Fruit fly (Drosophila melanogaster) whole organism, embryonic: ENCODE results near the gene gammaTub37C.

Experiments used
- Bteb2 ChIP-seq: fragments of 200-800 bp; sonication (Bioruptor generic); optimal IDR thresholded peaks from 2 replicates; lab custom pipeline; 2016; ENCODE audit warnings: missing biosample characterization, missing genetic modification characterization
- CG10209 ChIP-seq: fragments of 200-800 bp; sonication (Bioruptor generic); optimal IDR thresholded peaks from 3 replicates; lab custom pipeline; 2017; ENCODE audit warnings: missing biosample characterization, mild to moderate bottlenecking, missing genetic modification characterization, missing genetic modification reagents
- CG11696 ChIP-seq: fragments of 200-800 bp; sonication (Bioruptor generic); IDR thresholded peaks from 2 replicates; pipeline ENCODE4 v1.3.6; 2022; ENCODE audit warnings: missing biosample characterization, missing genetic modification characterization
- CG13296 ChIP-seq: fragments of 200-800 bp; sonication (Bioruptor generic); optimal IDR thresholded peaks from 3 replicates; lab custom pipeline; 2018; ENCODE audit warnings: missing biosample characterization, mild to moderate bottlenecking, missing genetic modification characterization
- CG13624 ChIP-seq: fragments of 200-800 bp; sonication (Bioruptor generic); optimal IDR thresholded peaks from 2 replicates; lab custom pipeline; 2016; ENCODE audit warnings: missing biosample characterization, missing genetic modification characterization
- CG15514 ChIP-seq: fragments of 200-800 bp; sonication (Bioruptor generic); optimal IDR thresholded peaks from 3 replicates; lab custom pipeline; 2017; ENCODE audit warnings: missing biosample characterization, missing genetic modification characterization, mild to moderate bottlenecking, moderate library complexity, missing genetic modification reagents
- CG2129 ChIP-seq: fragments of 200-800 bp; sonication (Bioruptor generic); IDR thresholded peaks from 2 replicates; pipeline ENCODE4 v1.3.6; 2022; ENCODE audit warnings: missing biosample characterization, missing genetic modification characterization; ENCODE audit not compliant: partially characterized antibody
- CG2199 ChIP-seq: fragments of 200-800 bp; sonication (Bioruptor generic); IDR thresholded peaks from 3 replicates; pipeline ENCODE4 v1.3.6; 2022; ENCODE audit warnings: missing biosample characterization, missing genetic modification characterization
- CG33557 ChIP-seq: fragments of 200-800 bp; sonication (Bioruptor generic); optimal IDR thresholded peaks from 2 replicates; lab custom pipeline; 2019; ENCODE audit warnings: missing biosample characterization, mild to moderate bottlenecking, missing genetic modification characterization, moderate library complexity
- CG4424 ChIP-seq: fragments of 200-800 bp; sonication (Bioruptor generic); optimal IDR thresholded peaks from 3 replicates; lab custom pipeline; 2016; ENCODE audit warnings: missing biosample characterization, missing genetic modification characterization
- CG5180 ChIP-seq: fragments of 200-800 bp; sonication (Bioruptor generic); optimal IDR thresholded peaks from 3 replicates; lab custom pipeline; 2017; ENCODE audit warnings: missing biosample characterization, missing genetic modification characterization, mild to moderate bottlenecking, moderate library complexity, missing genetic modification reagents
- CG7271 ChIP-seq: fragments of 200-800 bp; sonication (Bioruptor generic); optimal IDR thresholded peaks from 2 replicates; lab custom pipeline; 2018; ENCODE audit warnings: missing biosample characterization, mild to moderate bottlenecking, missing genetic modification characterization, moderate library complexity
- CG7372 ChIP-seq: fragments of 200-800 bp; sonication (Bioruptor generic); IDR thresholded peaks from 2 replicates; pipeline ENCODE4 v1.3.6; 2022; ENCODE audit warnings: missing biosample characterization, missing genetic modification characterization
- CG7839 ChIP-seq: fragments of 200-800 bp; sonication (Bioruptor generic); optimal IDR thresholded peaks from 3 replicates; lab custom pipeline; 2018; ENCODE audit warnings: missing biosample characterization, mild to moderate bottlenecking, missing genetic modification characterization, moderate library complexity
- CG8089 ChIP-seq: fragments of 200-800 bp; sonication (Bioruptor generic); optimal IDR thresholded peaks from 3 replicates; lab custom pipeline; 2016; ENCODE audit warnings: missing biosample characterization, missing genetic modification characterization
- CG9932 ChIP-seq: fragments of 200-800 bp; sonication (Bioruptor generic); IDR thresholded peaks from 2 replicates; pipeline ENCODE4 v1.3.6; 2022; ENCODE audit warnings: missing biosample characterization, missing genetic modification characterization
- E2f2 ChIP-seq: fragments of 200-800 bp; sonication (Bioruptor generic); IDR thresholded peaks from 2 replicates; pipeline ENCODE4 v1.3.6; 2022; ENCODE audit warnings: missing biosample characterization, missing genetic modification characterization
- Ets97D ChIP-seq: fragments of 200-800 bp; sonication (Bioruptor generic); optimal IDR thresholded peaks from 3 replicates; lab custom pipeline; 2016; ENCODE audit warnings: missing biosample characterization, missing genetic modification characterization
- HLH3B ChIP-seq: fragments of 200-800 bp; sonication (Bioruptor generic); IDR thresholded peaks from 2 replicates; pipeline ENCODE4 v1.3.6; 2022; ENCODE audit warnings: missing biosample characterization, missing genetic modification characterization
- HLHmδ ChIP-seq: fragments of 200-800 bp; sonication (Bioruptor generic); optimal IDR thresholded peaks from 2 replicates; lab custom pipeline; 2018; ENCODE audit warnings: missing biosample characterization, mild to moderate bottlenecking, missing genetic modification characterization, moderate library complexity
- HmgZ ChIP-seq: fragments of 200-800 bp; sonication (Bioruptor generic); optimal IDR thresholded peaks from 2 replicates; lab custom pipeline; 2018; ENCODE audit warnings: missing biosample characterization, mild to moderate bottlenecking, missing genetic modification characterization
- MBD-R2 ChIP-seq: fragments of 200-800 bp; sonication (Bioruptor generic); IDR thresholded peaks from 2 replicates; pipeline ENCODE4 v1.3.6; 2022; ENCODE audit warnings: missing biosample characterization, missing genetic modification characterization
- NFAT ChIP-seq: fragments of 200-800 bp; sonication (Bioruptor generic); IDR thresholded peaks from 2 replicates; pipeline ENCODE4 v1.3.6; 2022; ENCODE audit warnings: missing biosample characterization, missing genetic modification characterization
- Oaz ChIP-seq: fragments of 200-800 bp; sonication (Bioruptor generic); IDR thresholded peaks from 2 replicates; pipeline ENCODE4 v1.3.6; 2022; ENCODE audit warnings: missing biosample characterization, missing genetic modification characterization
- PHDP ChIP-seq: fragments of 200-800 bp; sonication (Bioruptor generic); optimal IDR thresholded peaks from 3 replicates; lab custom pipeline; 2018; ENCODE audit warnings: missing biosample characterization, mild to moderate bottlenecking, missing genetic modification characterization, moderate library complexity
- Scr ChIP-seq: fragments of 200-800 bp; sonication (Bioruptor generic); IDR thresholded peaks from 2 replicates; pipeline ENCODE4 v1.3.6; 2022; ENCODE audit warnings: missing biosample characterization, missing genetic modification characterization; ENCODE audit not compliant: partially characterized antibody
- Spps ChIP-seq: fragments of 200-800 bp; sonication (Bioruptor generic); optimal IDR thresholded peaks from 2 replicates; lab custom pipeline; 2018; ENCODE audit warnings: missing biosample characterization, mild to moderate bottlenecking, missing genetic modification characterization
- Ssrp ChIP-seq: fragments of 200-800 bp; sonication (Bioruptor generic); optimal IDR thresholded peaks from 2 replicates; lab custom pipeline; 2018; ENCODE audit warnings: missing biosample characterization, mild to moderate bottlenecking, missing genetic modification characterization, moderate library complexity
- Xbp1 ChIP-seq: fragments of 200-800 bp; sonication (Bioruptor generic); optimal IDR thresholded peaks from 3 replicates; lab custom pipeline; 2016; ENCODE audit warnings: missing biosample characterization, mild to moderate bottlenecking, missing genetic modification characterization
- YL-1 ChIP-seq: fragments of 200-800 bp; sonication (Bioruptor generic); optimal IDR thresholded peaks from 3 replicates; lab custom pipeline; 2017; ENCODE audit warnings: missing biosample characterization, mild to moderate bottlenecking, missing genetic modification characterization
- bowl ChIP-seq: fragments of 200-800 bp; sonication (Bioruptor generic); IDR thresholded peaks from 2 replicates; pipeline ENCODE4 v1.3.6; 2022; ENCODE audit warnings: missing biosample characterization, missing genetic modification characterization
- chif ChIP-seq, 2 experiments: fragments of 200-800 bp; sonication (Bioruptor generic); optimal IDR thresholded peaks; 3 replicates each; lab custom pipeline; 2016; ENCODE audit warnings: missing biosample characterization in 2 of 2, missing genetic modification characterization in 2 of 2
- ewg ChIP-seq: fragments of 200-800 bp; sonication (Bioruptor generic); optimal IDR thresholded peaks from 3 replicates; lab custom pipeline; 2017; ENCODE audit warnings: mild to moderate bottlenecking, missing biosample characterization, missing genetic modification reagents, missing genetic modification characterization
- exex ChIP-seq: fragments of 200-800 bp; sonication (Bioruptor generic); optimal IDR thresholded peaks from 4 replicates; lab custom pipeline; 2018; ENCODE audit warnings: missing biosample characterization, mild to moderate bottlenecking, missing genetic modification characterization, moderate library complexity
- fd3F ChIP-seq: fragments of 200-800 bp; sonication (Bioruptor generic); optimal IDR thresholded peaks from 2 replicates; lab custom pipeline; 2018; ENCODE audit warnings: missing biosample characterization, mild to moderate bottlenecking, missing genetic modification characterization, moderate library complexity
- gcm2 ChIP-seq: fragments of 200-800 bp; sonication (Bioruptor generic); optimal IDR thresholded peaks from 2 replicates; lab custom pipeline; 2016; ENCODE audit warnings: missing biosample characterization, missing genetic modification characterization
- grn ChIP-seq: fragments of 200-800 bp; sonication (Bioruptor generic); optimal IDR thresholded peaks from 3 replicates; lab custom pipeline; 2017; ENCODE audit warnings: missing biosample characterization, missing genetic modification characterization
- kah ChIP-seq: fragments of 200-800 bp; sonication (Bioruptor generic); optimal IDR thresholded peaks from 2 replicates; lab custom pipeline; 2018; ENCODE audit warnings: missing biosample characterization, mild to moderate bottlenecking, missing genetic modification characterization
- kni ChIP-seq: fragments of 200-800 bp; sonication (Bioruptor generic); optimal IDR thresholded peaks from 3 replicates; lab custom pipeline; 2017; ENCODE audit warnings: mild to moderate bottlenecking, missing biosample characterization, missing genetic modification reagents, missing genetic modification characterization
- nmo ChIP-seq: fragments of 200-800 bp; sonication (Bioruptor generic); optimal IDR thresholded peaks from 2 replicates; lab custom pipeline; 2018; ENCODE audit warnings: missing biosample characterization, mild to moderate bottlenecking, missing genetic modification characterization, moderate library complexity
- p53 ChIP-seq: fragments of 200-800 bp; sonication (Bioruptor generic); optimal IDR thresholded peaks from 2 replicates; lab custom pipeline; 2016; ENCODE audit warnings: missing biosample characterization, missing genetic modification characterization
- peb ChIP-seq: fragments of 200-800 bp; sonication (Bioruptor generic); IDR thresholded peaks from 2 replicates; pipeline ENCODE4 v1.3.6; 2022; ENCODE audit warnings: missing biosample characterization, missing genetic modification characterization
- pum ChIP-seq: fragments of 200-800 bp; sonication (Bioruptor generic); optimal IDR thresholded peaks from 2 replicates; lab custom pipeline; 2016; ENCODE audit warnings: missing biosample characterization, missing genetic modification characterization
- rib ChIP-seq: fragments of 200-800 bp; sonication (Bioruptor generic); IDR thresholded peaks from 2 replicates; pipeline ENCODE4 v1.3.6; 2022; ENCODE audit warnings: missing biosample characterization, missing genetic modification characterization
- sc ChIP-seq, 3 experiments: fragments of >200 bp in 2 of 3; fragments of 200-800 bp in 1 of 3; sonication (Bioruptor generic) in 1 of 3; optimal IDR thresholded peaks; 2 replicates in 2 of 3; 3 replicates in 1 of 3; lab custom pipeline; 2017; ENCODE audit warnings: mild to moderate bottlenecking in 1 of 3, missing biosample characterization in 1 of 3, missing genetic modification characterization in 1 of 3, missing genetic modification reagents in 1 of 3
- sna ChIP-seq: fragments of 200-800 bp; sonication (Bioruptor generic); IDR thresholded peaks from 2 replicates; pipeline ENCODE4 v1.3.6; 2022; ENCODE audit warnings: missing biosample characterization, missing genetic modification characterization; ENCODE audit not compliant: partially characterized antibody
- twi ChIP-seq: fragments of 200-800 bp; optimal IDR thresholded peaks from 2 replicates; lab custom pipeline; 2019; ENCODE audit warnings: missing biosample characterization, mild to moderate bottlenecking, missing genetic modification characterization, moderate library complexity

Gene gammaTub37C

DNA sequence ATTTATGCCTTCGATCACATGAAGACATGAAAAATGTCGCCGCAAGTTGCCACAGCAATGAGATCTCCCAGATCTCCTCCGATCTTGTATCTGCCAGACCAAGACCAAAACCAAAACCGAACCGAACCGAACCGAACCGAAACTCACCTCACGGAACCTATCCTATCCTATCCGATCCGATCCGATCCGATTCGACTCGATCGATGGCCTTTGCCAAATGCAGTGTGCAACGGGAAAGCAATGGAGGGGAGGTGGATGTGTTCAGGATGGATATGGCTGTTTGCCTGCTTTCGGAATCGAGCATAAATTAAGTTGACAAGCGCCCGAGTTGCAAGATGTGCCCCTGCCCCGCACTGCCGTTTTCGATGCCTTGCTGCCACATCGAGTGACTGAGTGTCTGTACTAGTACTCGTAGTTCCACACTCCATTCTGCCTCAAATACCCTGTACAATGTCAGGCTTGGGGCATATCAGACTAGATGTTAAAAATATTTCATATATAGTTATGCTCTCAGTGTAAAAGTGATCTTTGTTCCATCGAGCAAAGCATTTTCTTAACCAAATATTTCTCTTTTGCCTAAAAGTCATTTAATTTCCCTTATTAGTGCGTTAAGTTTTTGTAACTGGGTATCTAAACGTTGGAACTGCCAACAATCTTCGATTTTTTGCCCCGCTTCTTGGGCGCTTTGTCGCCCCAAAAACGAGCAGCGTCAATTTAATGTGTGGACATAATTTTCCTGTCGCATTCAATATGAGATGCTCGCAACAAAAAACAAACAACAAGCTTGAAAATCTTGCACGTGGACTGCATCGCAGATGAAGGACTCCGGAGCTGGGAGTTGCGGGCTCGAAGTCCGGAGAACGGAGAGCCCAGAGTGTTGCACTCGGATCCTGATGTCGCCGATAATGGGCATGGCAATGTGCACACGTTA, 40.7 kb upstream of the gammaTub37C start (continued):
- TF ChIP-seq nmo (peak; percentile 94), E2f2 (GFP tag; lab: Robert Waterston, UW) (peak; percentile 50), CG8089 (GFP tag; lab: Kevin White, UChicago) (peak; percentile 71), CG7839 (tag; lab: Kevin White, UChicago) (peak; percentile 86), CG13624 (GFP tag; lab: Kevin White, UChicago) (peak; percentile 49), CG9932 (GFP tag; lab: Robert Waterston, UW) (no peak), HLH3B (GFP tag; lab: Robert Waterston, UW) (peak; percentile 71), gcm2 (GFP tag; lab: Kevin White, UChicago) (peak; percentile 30), CG5180 (GFP tag; lab: Kevin White, UChicago) (no peak), grn (no peak), CG7271 (tag; lab: Kevin White, UChicago) (peak; percentile 44), Xbp1 (peak; percentile 86), CG10209 (GFP tag; lab: Kevin White, UChicago) (peak; percentile 77), kah (no peak), CG13296 (GFP tag; lab: Kevin White, UChicago) (no peak), YL-1 (GFP tag; lab: Kevin White, UChicago) (no peak), twi (tag; lab: Kevin White, UChicago) (peak; percentile 67), pum (GFP tag; lab: Kevin White, UChicago) (peak; percentile 82), CG2129 (no peak), CG11696 (0 out of 2 replicates have a peak, but pooled peaks have one; percentile 11), Scr (no peak), Bteb2 (GFP tag; lab: Kevin White, UChicago) (peak; percentile 43), p53 (no peak), sc (optimal IDR thresholded peaks at IDR 0.05; lab: Kevin White, UChicago) (no peak), sc (GFP tag; optimal IDR thresholded peaks at IDR 0.05; lab: Kevin White, UChicago) (peak; percentile 84), fd3F (GFP tag; lab: Kevin White, UChicago) (no peak), CG33557 (GFP tag; lab: Kevin White, UChicago) (peak; percentile 68), Ssrp (tag; lab: Kevin White, UChicago) (peak; percentile 82), chif (GFP tag; optimal IDR thresholded peaks at IDR 0.05; lab: Kevin White, UChicago) (peak; percentile 80 to 92), Oaz (GFP tag; lab: Robert Waterston, UW) (peak; percentile 22; the same call in 1 of the 2 replicates), NFAT (GFP tag; lab: Robert Waterston, UW) (no peak), rib (no peak), CG4424 (GFP tag; lab: Kevin White, UChicago) (peak; percentile 84), HmgZ (tag; lab: Kevin White, UChicago) (peak; percentile 13), kni (GFP tag; lab: Kevin White, UChicago) (no peak), PHDP (tag; lab: Kevin White, UChicago) (peak; percentile 75), peb (GFP tag; lab: Robert Waterston, UW) (peak; percentile 76), ewg (GFP tag; lab: Kevin White, UChicago) (peak; percentile 75), sna (no peak), MBD-R2 (GFP tag; lab: Robert Waterston, UW) (no peak), Spps (tag; lab: Kevin White, UChicago) (peak; percentile 72), Ets97D (GFP tag; lab: Kevin White, UChicago) (peak; percentile 46), CG15514 (GFP tag; lab: Kevin White, UChicago) (no peak), HLHmδ (no peak), CG7372 (GFP tag; lab: Robert Waterston, UW) (no peak), CG2199 (0 out of 3 replicates have a peak, but pooled peaks have one; percentile 58), bowl (GFP tag; lab: Robert Waterston, UW) (no peak), exex (tag; lab: Kevin White, UChicago) (no peak)
